Fruit fly (Drosophila melanogaster) whole organism, embryonic: ENCODE results near the gene CG8675.

ENCODE experiments used
- Ada2b ChIP-seq: fragments of 200-800 bp; sonication (Bioruptor generic); IDR thresholded peaks from 2 replicates; pipeline ENCODE4 v1.3.6; 2022; ENCODE audit warnings: missing biosample characterization, missing genetic modification characterization
- CG10209 ChIP-seq: fragments of 200-800 bp; sonication (Bioruptor generic); optimal IDR thresholded peaks from 3 replicates; lab custom pipeline; 2017; ENCODE audit warnings: missing biosample characterization, mild to moderate bottlenecking, missing genetic modification characterization, missing genetic modification reagents
- CG10654 ChIP-seq: fragments of 200-800 bp; sonication (Bioruptor generic); optimal IDR thresholded peaks from 2 replicates; lab custom pipeline; 2016; ENCODE audit warnings: missing biosample characterization, missing genetic modification characterization
- CG11398 ChIP-seq: fragments of 200-800 bp; sonication (Bioruptor generic); optimal IDR thresholded peaks from 2 replicates; lab custom pipeline; 2016; ENCODE audit warnings: missing biosample characterization, missing genetic modification characterization
- CG11560 ChIP-seq: fragments of 200-800 bp; sonication (Bioruptor generic); IDR thresholded peaks from 3 replicates; pipeline ENCODE4 v1.3.6; 2022; ENCODE audit warnings: missing biosample characterization, missing genetic modification characterization
- CG14441 ChIP-seq: fragments of 200-800 bp; sonication (Bioruptor generic); IDR thresholded peaks from 2 replicates; pipeline ENCODE4 v1.3.6; 2022; ENCODE audit warnings: missing biosample characterization, missing genetic modification characterization
- CG15269 ChIP-seq: fragments of 200-800 bp; sonication (Bioruptor generic); optimal IDR thresholded peaks from 2 replicates; lab custom pipeline; 2018; ENCODE audit warnings: missing biosample characterization, mild to moderate bottlenecking, missing genetic modification characterization, moderate library complexity
- CG15479 ChIP-seq: fragments of 200-800 bp; sonication (Bioruptor generic); optimal IDR thresholded peaks from 3 replicates; lab custom pipeline; 2019; ENCODE audit warnings: missing biosample characterization, mild to moderate bottlenecking, missing genetic modification characterization, moderate library complexity
- CG17359 ChIP-seq: fragments of 200-800 bp; sonication (Bioruptor generic); optimal IDR thresholded peaks from 3 replicates; lab custom pipeline; 2018; ENCODE audit warnings: missing biosample characterization, mild to moderate bottlenecking, missing genetic modification characterization, moderate library complexity
- CG18599 ChIP-seq: fragments of 200-800 bp; sonication (Bioruptor generic); optimal IDR thresholded peaks from 3 replicates; lab custom pipeline; 2017; ENCODE audit warnings: missing biosample characterization, missing genetic modification characterization, mild to moderate bottlenecking, moderate library complexity, missing genetic modification reagents
- CG18619 ChIP-seq: fragments of 200-800 bp; sonication (Bioruptor generic); optimal IDR thresholded peaks from 3 replicates; lab custom pipeline; 2017; ENCODE audit warnings: missing biosample characterization, mild to moderate bottlenecking, missing genetic modification characterization
- CG2712 ChIP-seq: fragments of 200-800 bp; optimal IDR thresholded peaks from 3 replicates; lab custom pipeline; 2019; ENCODE audit warnings: missing biosample characterization, mild to moderate bottlenecking, missing genetic modification characterization, moderate library complexity
- CG2889 ChIP-seq: fragments of 200-800 bp; sonication (Bioruptor generic); IDR thresholded peaks from 3 replicates; pipeline ENCODE4 v1.3.6; 2022; ENCODE audit warnings: missing biosample characterization, missing genetic modification characterization
- CG3281 ChIP-seq: fragments of 200-800 bp; sonication (Bioruptor generic); optimal IDR thresholded peaks from 3 replicates; lab custom pipeline; 2017; ENCODE audit warnings: missing biosample characterization, mild to moderate bottlenecking, missing genetic modification characterization
- CG42726 ChIP-seq: fragments of 200-800 bp; sonication (Bioruptor generic); IDR thresholded peaks from 2 replicates; pipeline ENCODE4 v1.3.6; 2022; ENCODE audit warnings: missing biosample characterization, missing genetic modification characterization; ENCODE audit not compliant: partially characterized antibody
- CG4424 ChIP-seq: fragments of 200-800 bp; sonication (Bioruptor generic); optimal IDR thresholded peaks from 3 replicates; lab custom pipeline; 2016; ENCODE audit warnings: missing biosample characterization, missing genetic modification characterization
- CG5180 ChIP-seq: fragments of 200-800 bp; sonication (Bioruptor generic); optimal IDR thresholded peaks from 3 replicates; lab custom pipeline; 2017; ENCODE audit warnings: missing biosample characterization, missing genetic modification characterization, mild to moderate bottlenecking, moderate library complexity, missing genetic modification reagents
- CG8924 ChIP-seq: fragments of 200-800 bp; optimal IDR thresholded peaks from 3 replicates; lab custom pipeline; 2019; ENCODE audit warnings: missing biosample characterization, mild to moderate bottlenecking, missing genetic modification characterization, moderate library complexity
- Dip2 ChIP-seq: fragments of 200-800 bp; sonication (Bioruptor generic); IDR thresholded peaks from 2 replicates; pipeline ENCODE4 v1.3.6; 2022; ENCODE audit warnings: missing biosample characterization, missing genetic modification characterization
- Eip74EF ChIP-seq, 2 experiments: fragments of 200-800 bp in 1 of 2; fragments of >200 bp in 1 of 2; sonication (Bioruptor generic) in 1 of 2; optimal IDR thresholded peaks; 2 replicates each; lab custom pipeline; 2017 to 2019; ENCODE audit warnings: missing biosample characterization in 2 of 2, missing genetic modification characterization in 2 of 2, mild to moderate bottlenecking in 1 of 2, moderate library complexity in 1 of 2
- Gug ChIP-seq: fragments of 200-800 bp; sonication (Bioruptor generic); IDR thresholded peaks from 4 replicates; pipeline ENCODE4 v1.3.6; 2022; ENCODE audit warnings: missing biosample characterization, missing genetic modification characterization
- HmgD ChIP-seq: fragments of 200-800 bp; sonication (Bioruptor generic); optimal IDR thresholded peaks from 3 replicates; lab custom pipeline; 2016; ENCODE audit warnings: missing biosample characterization, missing genetic modification characterization
- Kr ChIP-seq: fragments of 200-800 bp; sonication (Bioruptor generic); optimal IDR thresholded peaks from 2 replicates; lab custom pipeline; 2017; ENCODE audit warnings: missing biosample characterization, mild to moderate bottlenecking, missing genetic modification characterization
- Lim3 ChIP-seq: fragments of 200-800 bp; sonication (Bioruptor generic); IDR thresholded peaks from 2 replicates; pipeline ENCODE4 v1.3.6; 2022; ENCODE audit warnings: missing biosample characterization, missing genetic modification characterization
- Poxn ChIP-seq: fragments of 200-800 bp; sonication (Bioruptor generic); IDR thresholded peaks from 2 replicates; pipeline ENCODE4 v1.3.6; 2022; ENCODE audit warnings: missing biosample characterization, missing genetic modification characterization
- Ravus ChIP-seq: fragments of 200-800 bp; sonication (Bioruptor generic); IDR thresholded peaks from 2 replicates; pipeline ENCODE4 v1.3.6; 2022; ENCODE audit warnings: missing biosample characterization, missing genetic modification characterization
- Rx ChIP-seq: fragments of 200-800 bp; sonication (Bioruptor generic); IDR thresholded peaks from 2 replicates; pipeline ENCODE4 v1.3.6; 2022; ENCODE audit warnings: missing biosample characterization, missing genetic modification characterization
- Sin3A ChIP-seq: fragments of >200 bp; optimal IDR thresholded peaks from 2 replicates; lab custom pipeline; 2018
- Sox102F ChIP-seq: fragments of 200-800 bp; sonication (Bioruptor generic); optimal IDR thresholded peaks from 2 replicates; lab custom pipeline; 2018; ENCODE audit warnings: missing biosample characterization, mild to moderate bottlenecking, missing genetic modification characterization, moderate library complexity
- Sry-δ ChIP-seq: fragments of 200-800 bp; sonication (Bioruptor generic); optimal IDR thresholded peaks from 2 replicates; lab custom pipeline; 2016; ENCODE audit warnings: missing biosample characterization, missing genetic modification characterization
- Stat92E ChIP-seq, 3 experiments: fragments of >200 bp in 2 of 3; fragments of 200-800 bp in 1 of 3; sonication (Bioruptor generic) in 1 of 3; optimal IDR thresholded peaks; 2 replicates each; lab custom pipeline; 2017 to 2019; ENCODE audit warnings: missing biosample characterization in 3 of 3, missing genetic modification characterization in 3 of 3, mild to moderate bottlenecking in 1 of 3, moderate library complexity in 1 of 3
- Usf ChIP-seq: fragments of 200-800 bp; sonication (Bioruptor generic); optimal IDR thresholded peaks from 2 replicates; lab custom pipeline; 2017; ENCODE audit warnings: missing genotype, missing biosample characterization, missing genetic modification characterization
- Xrp1 ChIP-seq: fragments of 200-800 bp; sonication (Bioruptor generic); IDR thresholded peaks from 2 replicates; pipeline ENCODE4 v1.3.6; 2022; ENCODE audit warnings: missing biosample characterization, missing genetic modification characterization
- ap ChIP-seq: fragments of 200-800 bp; sonication (Bioruptor generic); IDR thresholded peaks from 2 replicates; pipeline ENCODE4 v1.3.6; 2022; ENCODE audit warnings: missing biosample characterization, missing genetic modification characterization
- bcd ChIP-seq: fragments of 200-800 bp; sonication (Bioruptor generic); optimal IDR thresholded peaks from 2 replicates; lab custom pipeline; 2017; ENCODE audit warnings: missing biosample characterization, mild to moderate bottlenecking, missing genetic modification characterization
- bsh ChIP-seq, 2 experiments: fragments of 200-800 bp; sonication (Bioruptor generic); optimal IDR thresholded peaks; 2 replicates each; lab custom pipeline; 2017 to 2018; ENCODE audit warnings: mild to moderate bottlenecking in 2 of 2, missing biosample characterization in 2 of 2, missing genetic modification characterization in 2 of 2, moderate library complexity in 1 of 2
- dati ChIP-seq: fragments of 200-800 bp; sonication (Bioruptor generic); IDR thresholded peaks from 2 replicates; pipeline ENCODE4 v1.3.6; 2022; ENCODE audit warnings: missing biosample characterization, missing genetic modification characterization
- dimm ChIP-seq: fragments of 200-800 bp; sonication (Bioruptor generic); IDR thresholded peaks from 2 replicates; pipeline ENCODE4 v1.3.6; 2022; ENCODE audit warnings: missing biosample characterization, missing genetic modification characterization
- dmrt99B ChIP-seq: fragments of 200-800 bp; sonication (Bioruptor generic); optimal IDR thresholded peaks from 2 replicates; lab custom pipeline; 2018; ENCODE audit warnings: missing biosample characterization, mild to moderate bottlenecking, missing genetic modification characterization, moderate library complexity
- esg ChIP-seq: fragments of 200-800 bp; sonication (Bioruptor generic); conservative IDR thresholded peaks from 2 replicates; pipeline ENCODE4 v1.3.6; 2022; ENCODE audit warnings: missing biosample characterization, missing genetic modification characterization
- exex ChIP-seq: fragments of 200-800 bp; sonication (Bioruptor generic); optimal IDR thresholded peaks from 4 replicates; lab custom pipeline; 2018; ENCODE audit warnings: missing biosample characterization, mild to moderate bottlenecking, missing genetic modification characterization, moderate library complexity
- fru ChIP-seq: fragments of >200 bp; optimal IDR thresholded peaks from 2 replicates; lab custom pipeline; 2017
- grn ChIP-seq: fragments of 200-800 bp; sonication (Bioruptor generic); optimal IDR thresholded peaks from 3 replicates; lab custom pipeline; 2017; ENCODE audit warnings: missing biosample characterization, missing genetic modification characterization
- gsb-n ChIP-seq: fragments of 200-800 bp; sonication (Bioruptor generic); optimal IDR thresholded peaks from 3 replicates; lab custom pipeline; 2018; ENCODE audit warnings: missing biosample characterization, mild to moderate bottlenecking, missing genetic modification characterization
- ham ChIP-seq: fragments of 200-800 bp; sonication (Bioruptor generic); IDR thresholded peaks from 2 replicates; pipeline ENCODE4 v1.3.6; 2022; ENCODE audit warnings: missing biosample characterization, missing genetic modification characterization
- jing ChIP-seq: fragments of 200-800 bp; sonication (Bioruptor generic); optimal IDR thresholded peaks from 2 replicates; lab custom pipeline; 2018; ENCODE audit warnings: missing biosample characterization, mild to moderate bottlenecking, missing genetic modification characterization
- lov ChIP-seq, 2 experiments: fragments of 200-800 bp in 1 of 2; fragments of >200 bp in 1 of 2; sonication (Bioruptor generic) in 1 of 2; IDR thresholded peaks in 1 of 2; optimal IDR thresholded peaks in 1 of 2; 2 replicates in 1 of 2; 3 replicates in 1 of 2; pipeline versions ENCODE4 v1.3.6 to Lab custom; 2017 to 2022; ENCODE audit warnings: missing biosample characterization in 1 of 2, missing genetic modification characterization in 1 of 2
- psq ChIP-seq: fragments of 200-800 bp; sonication (Bioruptor generic); optimal IDR thresholded peaks from 2 replicates; lab custom pipeline; 2017; ENCODE audit warnings: missing biosample characterization, missing genetic modification characterization
- tna ChIP-seq: fragments of 200-800 bp; sonication (Bioruptor generic); IDR thresholded peaks from 2 replicates; pipeline ENCODE4 v1.3.6; 2022; ENCODE audit warnings: missing biosample characterization, missing genetic modification characterization; ENCODE audit not compliant: partially characterized antibody

The CG8675 gene

DNA sequence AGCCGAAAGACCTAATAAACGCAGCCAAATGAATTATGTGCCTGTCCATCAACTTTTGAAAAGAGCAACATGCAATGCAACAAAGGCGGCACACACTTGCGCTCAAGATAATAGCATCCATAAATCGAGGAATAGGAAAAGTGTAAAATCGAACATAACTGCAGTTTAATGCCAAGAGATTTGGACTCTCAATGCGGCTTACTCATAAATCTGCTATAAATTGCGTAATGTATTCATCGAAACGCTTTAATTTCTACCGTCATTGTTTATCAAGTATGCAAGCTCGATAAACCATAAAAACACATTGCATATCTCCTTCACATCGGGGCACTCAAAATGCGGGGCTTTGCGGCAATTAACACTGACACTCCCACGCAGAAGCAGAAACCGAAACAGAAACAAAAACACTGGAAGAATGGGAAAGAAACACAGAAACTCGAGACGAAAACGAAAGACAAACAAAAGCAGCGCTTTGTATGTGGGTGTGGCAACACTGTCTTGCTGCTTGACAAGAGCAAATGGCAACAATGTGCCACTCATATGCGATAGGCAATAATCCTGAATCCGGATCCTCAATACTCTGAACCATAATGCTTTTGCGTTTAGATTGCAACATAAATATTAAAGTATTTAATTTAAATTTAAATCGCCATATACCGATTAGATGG lies 48.8 kb upstream of the CG8675 start (continued):
- TF ChIP-seq psq (GFP tag; lab: Kevin White, UChicago) (no peak), Sry-δ (GFP tag; lab: Kevin White, UChicago) (no peak), CG42726 (no peak), CG15479 (GFP tag; lab: Kevin White, UChicago) (no peak), Poxn (GFP tag; lab: Robert Waterston, UW) (no peak), grn (GFP tag; lab: Kevin White, UChicago) (no peak), CG17359 (peak; percentile 45), Sox102F (GFP tag; lab: Kevin White, UChicago) (peak; percentile 69), CG18599 (GFP tag; lab: Kevin White, UChicago) (no peak), ham (GFP tag; lab: Robert Waterston, UW) (no peak), Kr (GFP tag; lab: Kevin White, UChicago) (no peak), CG11560 (no peak), Lim3 (no peak), esg (GFP tag; lab: Robert Waterston, UW) (peak; percentile 26; the same call in 1 of the 2 replicates), CG4424 (GFP tag; lab: Kevin White, UChicago) (no peak), Xrp1 (GFP tag; lab: Robert Waterston, UW) (peak; percentile 37; the same call in 1 of the 2 replicates), gsb-n (tag; lab: Kevin White, UChicago) (peak; percentile 8), Sin3A (lab: Kevin White, UChicago) (no peak), CG14441 (GFP tag; lab: Robert Waterston, UW) (no peak), dmrt99B (tag; lab: Kevin White, UChicago) (peak; percentile 52), CG10209 (GFP tag; lab: Kevin White, UChicago) (no peak), dati (no peak), Gug (no peak), Ada2b (GFP tag; lab: Robert Waterston, UW) (no peak), ap (GFP tag; lab: Robert Waterston, UW) (no peak), tna (GFP tag; lab: Robert Waterston, UW) (no peak), Stat92E (GFP tag; optimal IDR thresholded peaks at IDR 0.05; lab: Kevin White, UChicago) (no peak)

DNA sequence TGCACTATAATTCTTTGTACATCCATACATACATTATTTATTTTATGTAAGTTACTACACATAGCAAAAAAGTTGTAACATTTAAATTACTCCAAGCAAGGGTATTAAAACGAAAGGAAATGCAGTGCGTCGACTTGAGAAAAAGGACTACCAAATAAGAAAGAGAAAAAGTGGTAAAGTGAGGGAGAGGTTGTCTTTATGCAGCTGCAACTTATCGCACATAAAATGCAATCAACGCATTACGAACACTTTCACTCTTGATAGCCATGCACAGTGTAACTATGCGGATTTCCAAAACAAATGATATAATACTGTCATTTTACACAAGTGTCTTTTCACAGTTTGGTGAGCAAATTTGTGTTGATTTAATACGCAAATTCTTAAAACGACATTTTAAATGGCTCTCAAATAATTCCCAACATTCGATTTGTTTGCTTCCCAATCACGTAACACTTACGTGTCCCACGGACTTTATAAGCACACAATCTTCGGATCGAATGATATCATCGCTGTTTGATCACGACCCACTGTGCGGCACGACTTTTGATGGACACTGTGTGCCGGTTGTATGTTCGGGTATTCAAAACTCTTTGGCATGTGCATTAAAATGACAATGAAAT lies 47.9 kb upstream of the CG8675 start:
- peak in 1 of 2 experiments; percentile 63 for TF ChIP-seq bsh (GFP tag; optimal IDR thresholded peaks at IDR 0.05; lab: Kevin White, UChicago)
- TF ChIP-seq CG8924 = peak; percentile 31
- no peak for TF ChIP-seq CG5180 (GFP tag; lab: Kevin White, UChicago)
- TF ChIP-seq Usf (GFP tag; lab: Kevin White, UChicago) = no peak
- TF ChIP-seq Ravus (GFP tag; lab: Robert Waterston, UW) = no peak
- no peak for TF ChIP-seq CG3281 (GFP tag; lab: Kevin White, UChicago)
- no peak for TF ChIP-seq CG10654
- TF ChIP-seq Sox102F (GFP tag; lab: Kevin White, UChicago) = peak; percentile 67
- peak; percentile 51 for TF ChIP-seq CG2712 (tag; lab: Kevin White, UChicago)
- no peak for TF ChIP-seq Eip74EF (GFP tag; optimal IDR thresholded peaks at IDR 0.05; lab: Kevin White, UChicago)
- TF ChIP-seq exex = no peak
- TF ChIP-seq fru (lab: Kevin White, UChicago) = no peak
- no peak for TF ChIP-seq Rx
- peak; percentile 31 for TF ChIP-seq CG18619 (GFP tag; lab: Kevin White, UChicago)
- TF ChIP-seq Dip2 (GFP tag; lab: Robert Waterston, UW) = no peak
- TF ChIP-seq HmgD (GFP tag; lab: Kevin White, UChicago) = no peak
- no peak for TF ChIP-seq dimm
- TF ChIP-seq bcd (GFP tag; lab: Kevin White, UChicago) = no peak
- TF ChIP-seq CG2889 = no peak
- TF ChIP-seq lov (optimal IDR thresholded peaks at IDR 0.05; lab: Kevin White, UChicago) = no peak
- TF ChIP-seq lov (GFP tag; IDR thresholded peaks at IDR 0.05; lab: Robert Waterston, UW) = no peak
- TF ChIP-seq jing = no peak
- TF ChIP-seq CG15269 (tag; lab: Kevin White, UChicago) = peak; percentile 32
- no peak for TF ChIP-seq CG11398
